Worm (Caenorhabditis elegans): ENCODE results near the gene C13F10.1.

- TF ChIP-seq xbp-1 (tag; optimal IDR thresholded peaks at IDR 0.05): no peak
- no peak for TF ChIP-seq nhr-77 (tag; optimal IDR thresholded peaks at IDR 0.05)
- TF ChIP-seq mep-1 (tag; optimal IDR thresholded peaks at IDR 0.05): no peak
- TF ChIP-seq unc-62 (GFP tag; optimal IDR thresholded peaks at IDR 0.05): no peak
- no peak for TF ChIP-seq nhr-237 (tag; optimal IDR thresholded peaks at IDR 0.05)
- TF ChIP-seq egl-27 (tag; optimal IDR thresholded peaks at IDR 0.05): no peak
- TF ChIP-seq sup-37 (GFP tag; optimal IDR thresholded peaks at IDR 0.05): no peak
- TF ChIP-seq ces-1 (GFP tag; optimal IDR thresholded peaks at IDR 0.05): no peak
- TF ChIP-seq swsn-7 (tag; optimal IDR thresholded peaks at IDR 0.05): no peak
- no peak for TF ChIP-seq fos-1 (tag; optimal IDR thresholded peaks at IDR 0.05)
- no peak for TF ChIP-seq nhr-90 (tag; optimal IDR thresholded peaks at IDR 0.05; ENCODE audit: poor library complexity)
- no peak for TF ChIP-seq snpc-4 (tag; optimal IDR thresholded peaks at IDR 0.05)
- no peak for TF ChIP-seq irx-1 (tag; optimal IDR thresholded peaks at IDR 0.05)
- no peak for TF ChIP-seq dpl-1 (GFP tag; optimal IDR thresholded peaks at IDR 0.05)
Observed at ce11 chrV:7175201-7175600, 48.7 kb upstream of the C13F10.1 start, which contains the start of gene lgc-39.
